Fruit fly (Drosophila melanogaster) whole organism, embryonic: ENCODE results near the gene CG13390.

Experiments
- CG12942 ChIP-seq: fragments of 200-800 bp; sonication (Bioruptor generic); optimal IDR thresholded peaks from 3 replicates; lab custom pipeline; 2016; ENCODE audit warnings: missing biosample characterization, missing genetic modification characterization
- CG7786 ChIP-seq: fragments of 200-800 bp; sonication (Bioruptor generic); optimal IDR thresholded peaks from 2 replicates; lab custom pipeline; 2016; ENCODE audit warnings: missing biosample characterization, missing genetic modification characterization

dm6 chr2L:8362955-8363285 lies 13.7 kb downstream of the CG13390 start:
- TF ChIP-seq CG7786 (GFP tag; lab: Kevin White, UChicago): no peak
- no peak for TF ChIP-seq CG12942 (GFP tag; lab: Kevin White, UChicago)
